Worm (Caenorhabditis elegans) whole organism, L4 larva: ENCODE measurements around the gene T05A8.7.

Experiments used
- F10B5.3 ChIP-seq: sonication (generic microtip); optimal IDR thresholded peaks from 2 replicates; lab custom pipeline; 2016; ENCODE audit warnings: mild to moderate bottlenecking, missing genetic modification characterization, missing compliant biosample characterization
- F37D6.2 ChIP-seq: sonication (generic microtip); optimal IDR thresholded peaks from 2 replicates; lab custom pipeline; 2016; ENCODE audit warnings: mild to moderate bottlenecking, missing genetic modification characterization, missing compliant biosample characterization
- F44E2.7 ChIP-seq: fragments of 200-800 bp; sonication (Bioruptor generic); IDR thresholded peaks from 2 replicates; pipeline ENCODE4 v2.1.2; 2022; ENCODE audit warnings: missing genetic modification characterization, missing compliant biosample characterization
- R02D3.7 ChIP-seq: fragments of 150-350 bp; sonication (generic microtip); optimal IDR thresholded peaks from 3 replicates; lab custom pipeline; 2014; ENCODE audit warnings: missing biosample characterization, missing genetic modification characterization
- Y105C5A.15 ChIP-seq: fragments of 200-800 bp; sonication (Bioruptor generic); IDR thresholded peaks from 2 replicates; pipeline ENCODE4 v1.3.6; 2022; ENCODE audit warnings: missing genetic modification characterization, missing compliant biosample characterization
- Y75B8A.6 ChIP-seq: fragments of 200-800 bp; sonication (Bioruptor generic); IDR thresholded peaks from 2 replicates; pipeline ENCODE4 v1.3.6; 2022; ENCODE audit warnings: missing genetic modification reagents, missing genetic modification characterization, missing compliant biosample characterization
- attf-4 ChIP-seq: sonication (generic microtip); optimal IDR thresholded peaks from 3 replicates; lab custom pipeline; 2017; ENCODE audit warnings: missing biosample characterization, missing genetic modification characterization
- ceh-32 ChIP-seq: sonication (generic microtip); optimal IDR thresholded peaks from 2 replicates; lab custom pipeline; 2016; ENCODE audit warnings: mild to moderate bottlenecking, missing genetic modification characterization, missing compliant biosample characterization; ENCODE audit not compliant: poor library complexity
- ceh-44 ChIP-seq: fragments of 200-800 bp; sonication (Bioruptor generic); IDR thresholded peaks from 2 replicates; pipeline ENCODE4 v1.3.6; 2022; ENCODE audit warnings: missing genetic modification reagents, missing genetic modification characterization, missing compliant biosample characterization
- ces-1 ChIP-seq: fragments of 150-350 bp; sonication (generic microtip); optimal IDR thresholded peaks from 4 replicates; lab custom pipeline; 2014; ENCODE audit warnings: missing biosample characterization, missing genetic modification reagents, missing genetic modification characterization
- daf-19 ChIP-seq: fragments of 200-800 bp; sonication (Bioruptor generic); conservative IDR thresholded peaks from 2 replicates; pipeline ENCODE4 v1.3.6; 2022; ENCODE audit warnings: missing genetic modification characterization, missing compliant biosample characterization
- dmd-6 ChIP-seq: fragments of 200-800 bp; sonication (Bioruptor generic); IDR thresholded peaks from 2 replicates; pipeline ENCODE4 v1.3.6; 2022; ENCODE audit warnings: missing genetic modification reagents, missing genetic modification characterization, missing compliant biosample characterization
- dmd-8 ChIP-seq: fragments of 200-800 bp; sonication (Bioruptor generic); IDR thresholded peaks from 2 replicates; pipeline ENCODE4 v1.3.6; 2022; ENCODE audit warnings: missing genetic modification characterization, missing compliant biosample characterization
- egl-43 ChIP-seq: fragments of 200-800 bp; sonication (Bioruptor generic); IDR thresholded peaks from 2 replicates; pipeline ENCODE4 v1.3.6; 2022; ENCODE audit warnings: missing genetic modification reagents, missing genetic modification characterization, missing compliant biosample characterization
- fos-1 ChIP-seq: fragments of 150-350 bp; optimal IDR thresholded peaks from 2 replicates; lab custom pipeline; 2014; ENCODE audit warnings: missing biosample characterization, missing genetic modification characterization
- hif-1 ChIP-seq, 2 experiments: sonication (generic microtip); optimal IDR thresholded peaks; 2 replicates each; lab custom pipeline; 2016 to 2017; ENCODE audit warnings: missing compliant biosample characterization in 2 of 2, missing genetic modification characterization in 2 of 2, missing genetic modification reagents in 2 of 2, missing genotype in 2 of 2, mild to moderate bottlenecking in 1 of 2
- hlh-30 ChIP-seq: sonication (generic microtip); optimal IDR thresholded peaks from 2 replicates; lab custom pipeline; 2017; ENCODE audit warnings: antibody characterized with exemption, mild to moderate bottlenecking, missing genetic modification characterization, missing compliant biosample characterization; ENCODE audit not compliant: insufficient read depth
- hmg-1.1 ChIP-seq: fragments of 200-800 bp; sonication (Bioruptor generic); IDR thresholded peaks from 2 replicates; pipeline ENCODE4 v1.3.6; 2022; ENCODE audit warnings: missing genetic modification reagents, missing genetic modification characterization, missing compliant biosample characterization
- lin-13 ChIP-seq: fragments of 150-350 bp; optimal IDR thresholded peaks from 2 replicates; lab custom pipeline; 2014; ENCODE audit warnings: missing biosample characterization, missing genetic modification reagents, missing genetic modification characterization
- lin-15B ChIP-seq: fragments of 150-350 bp; sonication (generic microtip); optimal IDR thresholded peaks from 3 replicates; lab custom pipeline; 2014; ENCODE audit warnings: missing biosample characterization, missing genetic modification characterization
- lir-3 ChIP-seq: sonication (generic microtip); optimal IDR thresholded peaks from 2 replicates; lab custom pipeline; 2016; ENCODE audit warnings: mild to moderate bottlenecking, missing genetic modification characterization, missing compliant biosample characterization
- madf-9 ChIP-seq: fragments of 200-800 bp; sonication (Bioruptor generic); conservative IDR thresholded peaks from 2 replicates; pipeline ENCODE4 v1.3.6; 2022; ENCODE audit warnings: missing genetic modification reagents, missing genetic modification characterization, missing compliant biosample characterization
- mdl-1 ChIP-seq, 2 experiments: fragments of 150-350 bp in 1 of 2; sonication (generic microtip) in 1 of 2; optimal IDR thresholded peaks; 2 replicates each; lab custom pipeline; 2014 to 2017; ENCODE audit warnings: missing biosample characterization in 2 of 2, missing genetic modification characterization in 2 of 2
- mxl-2 ChIP-seq: fragments of 200-800 bp; sonication (Bioruptor generic); conservative IDR thresholded peaks from 2 replicates; pipeline ENCODE4 v1.3.6; 2022; ENCODE audit warnings: missing genetic modification reagents, missing genetic modification characterization, missing compliant biosample characterization
- nhr-102 ChIP-seq: sonication (generic microtip); optimal IDR thresholded peaks from 2 replicates; lab custom pipeline; 2016; ENCODE audit warnings: mild to moderate bottlenecking, missing genetic modification characterization, moderate library complexity, missing compliant biosample characterization
- nhr-111 ChIP-seq: fragments of 200-800 bp; sonication (Bioruptor generic); optimal IDR thresholded peaks from 2 replicates; lab custom pipeline; 2018; ENCODE audit warnings: mild to moderate bottlenecking, missing genetic modification characterization, missing compliant biosample characterization
- nhr-237 ChIP-seq: sonication (generic microtip); optimal IDR thresholded peaks from 2 replicates; lab custom pipeline; 2017; ENCODE audit warnings: missing biosample characterization, missing genetic modification characterization
- nhr-41 ChIP-seq: fragments of 200-800 bp; sonication (Bioruptor generic); IDR thresholded peaks from 2 replicates; pipeline ENCODE4 v1.3.6; 2022; ENCODE audit warnings: missing genetic modification reagents, missing genetic modification characterization, missing compliant biosample characterization
- php-3 ChIP-seq: fragments of 200-800 bp; sonication (Bioruptor generic); IDR thresholded peaks from 2 replicates; pipeline ENCODE4 v1.3.6; 2022; ENCODE audit warnings: missing genetic modification reagents, missing genetic modification characterization, missing compliant biosample characterization
- pqm-1 ChIP-seq: sonication (generic microtip); optimal IDR thresholded peaks from 2 replicates; lab custom pipeline; 2017; ENCODE audit warnings: missing biosample characterization, missing genetic modification characterization
- tag-97 ChIP-seq: fragments of 200-800 bp; sonication (Bioruptor generic); IDR thresholded peaks from 2 replicates; pipeline ENCODE4 v1.3.6; 2022; ENCODE audit warnings: missing genetic modification characterization, missing compliant biosample characterization
- tra-1 ChIP-seq: fragments of 200-800 bp; sonication (Bioruptor generic); IDR thresholded peaks from 2 replicates; pipeline ENCODE4 v1.3.6; 2022; ENCODE audit warnings: missing genetic modification reagents, missing genetic modification characterization, missing compliant biosample characterization
- unc-130 ChIP-seq: sonication (generic microtip); optimal IDR thresholded peaks from 2 replicates; lab custom pipeline; 2016; ENCODE audit warnings: missing genetic modification reagents, missing genetic modification characterization, missing compliant biosample characterization
- unc-62 ChIP-seq, 3 experiments: fragments of 150-350 bp in 1 of 3; sonication (generic microtip); optimal IDR thresholded peaks in 2 of 3; peaks in 1 of 3; 1 replicate in 1 of 3; 2 replicates in 2 of 3; lab custom pipeline; 2014 to 2017; ENCODE audit warnings: missing biosample characterization in 3 of 3, missing genetic modification characterization in 3 of 3, missing genetic modification reagents in 3 of 3, missing genotype in 1 of 3
- vab-7 ChIP-seq: fragments of 200-800 bp; sonication (Bioruptor generic); IDR thresholded peaks from 2 replicates; pipeline ENCODE4 v1.3.6; 2022; ENCODE audit warnings: missing genetic modification reagents, missing genetic modification characterization, missing compliant biosample characterization
- zag-1 ChIP-seq: fragments of 150-350 bp; optimal IDR thresholded peaks from 2 replicates; lab custom pipeline; 2014; ENCODE audit warnings: missing biosample characterization, missing genetic modification characterization
- zfp-2 ChIP-seq: sonication (generic microtip); optimal IDR thresholded peaks from 2 replicates; lab custom pipeline; 2016; ENCODE audit warnings: mild to moderate bottlenecking, missing genetic modification characterization, missing compliant biosample characterization
- zfp-3 ChIP-seq: fragments of 200-800 bp; sonication (Bioruptor generic); conservative IDR thresholded peaks from 2 replicates; pipeline ENCODE4 v1.3.6; 2022; ENCODE audit warnings: missing genetic modification reagents, missing genetic modification characterization, missing compliant biosample characterization
- zip-2 ChIP-seq: fragments of 150-350 bp; optimal IDR thresholded peaks from 2 replicates; lab custom pipeline; 2014; ENCODE audit warnings: missing biosample characterization, missing genetic modification characterization
- ztf-7 ChIP-seq: fragments of 150-350 bp; optimal IDR thresholded peaks from 2 replicates; lab custom pipeline; 2014; ENCODE audit warnings: missing biosample characterization, missing genetic modification characterization

Gene T05A8.7

ce11 chrII:2774904-2775303 is 32.8 kb upstream of the T05A8.7 start, which contains the start of gene fbxb-111:
fbxb-111 (minus strand) TSS chrII:2775004.
- TF ChIP-seq F44E2.7 (GFP tag; lab: Robert Waterston, UW) (no peak), ceh-32 (tag; lab: Kevin White, UChicago) (no peak), mxl-2 (GFP tag; lab: Robert Waterston, UW) (no peak), ces-1 (GFP tag; lab: Kevin White, UChicago) (no peak), R02D3.7 (tag; lab: Kevin White, UChicago) (no peak), zag-1 (tag; lab: Kevin White, UChicago) (no peak), F37D6.2 (tag; lab: Kevin White, UChicago) (no peak), fos-1 (tag; lab: Kevin White, UChicago) (no peak)

ce11 chrII:2773534-2773933 is 31.4 kb upstream of the T05A8.7 start, which contains the start of gene sdz-9:
sdz-9 (minus strand) TSS chrII:2773634.
- no peak for TF ChIP-seq R02D3.7 (tag; lab: Kevin White, UChicago)
- no peak for TF ChIP-seq hmg-1.1 (GFP tag; lab: Robert Waterston, UW)
- no peak for TF ChIP-seq zfp-3 (GFP tag; lab: Robert Waterston, UW)
- no peak for TF ChIP-seq ceh-44
- TF ChIP-seq tag-97 (GFP tag; lab: Robert Waterston, UW) = no peak
- TF ChIP-seq unc-62 (GFP tag; optimal IDR thresholded peaks at IDR 0.05 in 1 of 2; lab: Kevin White, UChicago) = peak in 1 of 2 experiments; percentile 10
- TF ChIP-seq unc-62 (tag; optimal IDR thresholded peaks at IDR 0.05; lab: Kevin White, UChicago) = no peak
- TF ChIP-seq Y105C5A.15 = no peak
- no peak for TF ChIP-seq nhr-41 (GFP tag; lab: Robert Waterston, UW)

ce11 chrII:2772166-2772565 is 30.0 kb upstream of the T05A8.7 start, which contains the start of gene sdz-10:
sdz-10 (minus strand) TSS chrII:2772266.
- TF ChIP-seq nhr-237 (tag; lab: Kevin White, UChicago) (no peak), attf-4 (tag; lab: Kevin White, UChicago) (no peak), mxl-2 (GFP tag; lab: Robert Waterston, UW) (no peak), zip-2 (no peak), ceh-44 (no peak), zag-1 (tag; lab: Kevin White, UChicago) (no peak), ztf-7 (tag; lab: Kevin White, UChicago) (no peak), unc-130 (GFP tag; lab: Kevin White, UChicago) (no peak), vab-7 (GFP tag; lab: Robert Waterston, UW) (no peak), dmd-6 (GFP tag; lab: Robert Waterston, UW) (no peak), nhr-102 (tag; lab: Kevin White, UChicago) (no peak), dmd-8 (GFP tag; lab: Robert Waterston, UW) (no peak), php-3 (GFP tag; lab: Robert Waterston, UW) (no peak), tra-1 (no peak), lin-13 (GFP tag; lab: Kevin White, UChicago) (no peak), hlh-30 (tag; lab: Kevin White, UChicago) (no peak), mdl-1 (tag; optimal IDR thresholded peaks at IDR 0.05; lab: Kevin White, UChicago) (no peak), Y75B8A.6 (no peak), lin-15B (no peak)

ce11 chrII:2770788-2771187 is 28.6 kb upstream of the T05A8.7 start, which contains the start of gene fbxb-105:
fbxb-105 (minus strand) TSS chrII:2770888.
- TF ChIP-seq hif-1 (tag; optimal IDR thresholded peaks at IDR 0.05; lab: Kevin White, UChicago) = no peak
- TF ChIP-seq pqm-1 (tag; lab: Kevin White, UChicago) = no peak
- TF ChIP-seq hmg-1.1 (GFP tag; lab: Robert Waterston, UW) = no peak
- TF ChIP-seq lin-15B = no peak
- TF ChIP-seq F10B5.3 = no peak
- no peak for TF ChIP-seq egl-43 (GFP tag; lab: Robert Waterston, UW)
- no peak for TF ChIP-seq zfp-2
- no peak for TF ChIP-seq R02D3.7 (tag; lab: Kevin White, UChicago)
- TF ChIP-seq madf-9 = no peak
- no peak for TF ChIP-seq nhr-111 (GFP tag; lab: Kevin White, UChicago)
- no peak for TF ChIP-seq lin-13 (GFP tag; lab: Kevin White, UChicago)
- TF ChIP-seq lir-3 (tag; lab: Kevin White, UChicago) = no peak
- TF ChIP-seq daf-19 = no peak
